Fruit fly (Drosophila melanogaster): ENCODE measurements around the gene mRpS24.

Gene mRpS24

DNA sequence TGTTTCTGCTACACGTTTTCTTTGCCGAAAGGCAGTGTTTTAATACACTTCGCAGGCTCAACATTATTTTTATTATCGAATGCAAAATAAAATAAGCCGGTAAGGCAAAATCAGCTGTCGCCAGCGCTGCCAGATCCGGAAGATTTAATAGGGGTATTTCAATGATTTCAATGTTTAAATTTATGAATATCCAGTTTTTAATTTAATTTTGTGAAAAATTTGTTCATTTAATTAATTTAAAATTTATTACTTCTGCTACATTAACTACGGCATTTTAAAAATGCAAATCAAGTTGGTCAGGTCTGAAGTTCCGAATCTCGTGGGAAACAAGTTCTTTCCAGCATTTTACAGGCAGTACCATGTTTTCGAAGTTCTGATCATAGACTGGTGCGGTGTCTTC is 14.5 kb downstream of the mRpS24 start, which contains the start of gene Slimp (continued):
- TF ChIP-seq vnd (GFP tag; IDR thresholded peaks at IDR 0.05; ENCODE audit: partially characterized antibody) (no peak), B-H1 (GFP tag; IDR thresholded peaks at IDR 0.05) (no peak), CG3281 (GFP tag; optimal IDR thresholded peaks at IDR 0.05) (peak; percentile 6), D19A (tag; optimal IDR thresholded peaks at IDR 0.05) (peak; percentile 48), sim (GFP tag; IDR thresholded peaks at IDR 0.05) (no peak), phol (tag; optimal IDR thresholded peaks at IDR 0.05) (peak; percentile 32), Blimp-1 (GFP tag; optimal IDR thresholded peaks at IDR 0.05) (peak; percentile 6), CG13296 (GFP tag; optimal IDR thresholded peaks at IDR 0.05) (peak; percentile 21), CG30403 (GFP tag; optimal IDR thresholded peaks at IDR 0.05) (peak; percentile 26), odd (GFP tag; optimal IDR thresholded peaks at IDR 0.05) (no peak), pb (GFP tag; optimal IDR thresholded peaks at IDR 0.05) (no peak), pnt (GFP tag; optimal IDR thresholded peaks at IDR 0.05) (no peak), unpg (GFP tag; optimal IDR thresholded peaks at IDR 0.05) (peak; percentile 11), croc (GFP tag; conservative IDR thresholded peaks at IDR 0.05) (no peak), nerfin-1 (tag; optimal IDR thresholded peaks at IDR 0.05) (no peak), CG2116 (GFP tag; optimal IDR thresholded peaks at IDR 0.05) (peak; percentile 18), p53 (GFP tag; optimal IDR thresholded peaks at IDR 0.05) (no peak), chm (GFP tag; IDR thresholded peaks at IDR 0.05) (no peak), MESR4 (GFP tag; optimal IDR thresholded peaks at IDR 0.05) (no peak), Doc3 (GFP tag; IDR thresholded peaks at IDR 0.05; ENCODE audit: partially characterized antibody) (no peak), CG5245 (GFP tag; optimal IDR thresholded peaks at IDR 0.05) (no peak), HmgZ (tag; optimal IDR thresholded peaks at IDR 0.05) (peak; percentile 9), vvl (GFP tag; IDR thresholded peaks at IDR 0.05) (0 out of 2 replicates have a peak, but pooled peaks have one; percentile 34), row (GFP tag; IDR thresholded peaks at IDR 0.05) (peak; percentile 47; the same call in 2 of the 3 replicates), z (GFP tag; IDR thresholded peaks at IDR 0.05) (no peak), Side (GFP tag; optimal IDR thresholded peaks at IDR 0.05) (no peak), Hr51 (GFP tag; optimal IDR thresholded peaks at IDR 0.05) (peak in 1 of 2 experiments; percentile 26)

DNA sequence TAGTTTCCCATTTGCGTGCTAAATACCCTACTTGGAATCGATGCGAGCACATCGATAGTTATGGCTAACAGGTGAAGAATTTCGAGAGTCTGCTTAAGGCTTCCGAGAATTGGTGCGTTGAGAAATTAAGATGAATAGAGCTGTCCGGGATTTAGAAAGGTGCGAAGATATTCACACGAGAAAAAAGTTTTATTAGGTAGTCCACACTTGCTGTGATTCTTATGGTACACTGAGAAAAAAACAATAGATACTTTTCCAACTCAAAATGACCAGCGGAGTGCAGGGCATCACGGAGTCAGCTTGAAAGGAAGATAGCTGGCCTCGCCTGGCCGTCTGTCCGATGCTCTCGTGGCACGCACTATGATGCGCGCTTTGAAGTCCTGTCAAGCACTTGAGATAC is 18.8 kb downstream of the mRpS24 start:
- TF ChIP-seq CG11247 (GFP tag; IDR thresholded peaks at IDR 0.05) (no peak), bsh (GFP tag; optimal IDR thresholded peaks at IDR 0.05) (peak in 1 of 2 experiments; percentile 86), CG10979 (tag; optimal IDR thresholded peaks at IDR 0.05) (no peak), Gug (GFP tag; IDR thresholded peaks at IDR 0.05) (no peak), Dip3 (GFP tag; optimal IDR thresholded peaks at IDR 0.05) (no peak), lbe (GFP tag; optimal IDR thresholded peaks at IDR 0.05) (no peak), so (GFP tag; IDR thresholded peaks at IDR 0.05) (no peak), CG10274 (GFP tag; optimal IDR thresholded peaks at IDR 0.05) (peak; percentile 58), Med (GFP tag) (peak; percentile 7), Elba2 (GFP tag; optimal IDR thresholded peaks at IDR 0.05) (no peak)

- TF ChIP-seq CG14441 (GFP tag; IDR thresholded peaks at IDR 0.05) (no peak), CG4617 (GFP tag; optimal IDR thresholded peaks at IDR 0.05; ENCODE audit: borderline replicate concordance) (no peak), bsh (GFP tag; optimal IDR thresholded peaks at IDR 0.05) (peak in 1 of 2 experiments; percentile 48), Eip74EF (GFP tag; optimal IDR thresholded peaks at IDR 0.05) (no peak), Drgx (GFP tag; IDR thresholded peaks at IDR 0.05) (peak; percentile 31; the same call in 1 of the 2 replicates)
Observed at dm6 chr3R:24143779-24144178, 19.6 kb downstream of the mRpS24 start.
